Worm (Caenorhabditis elegans) whole organism, mixed stage, embryonic: ENCODE data around the gene ZK686.1.

Source experiments
- lin-32 ChIP-seq: fragments of 200-800 bp; sonication (Bioruptor generic); optimal IDR thresholded peaks from 2 replicates; lab custom pipeline; 2018; ENCODE audit warnings: mild to moderate bottlenecking, missing genetic modification characterization, missing compliant biosample characterization
- nhr-237 ChIP-seq: fragments of 150-350 bp; optimal IDR thresholded peaks from 2 replicates; lab custom pipeline; 2014; ENCODE audit warnings: missing biosample characterization, missing genetic modification characterization
- nhr-28 ChIP-seq: fragments of 150-350 bp; optimal IDR thresholded peaks from 2 replicates; lab custom pipeline; 2014; ENCODE audit warnings: missing biosample characterization, missing genetic modification characterization
- sptf-1 ChIP-seq: sonication (generic microtip); optimal IDR thresholded peaks from 2 replicates; lab custom pipeline; 2017; ENCODE audit warnings: mild to moderate bottlenecking, missing genetic modification characterization, moderate library complexity, missing compliant biosample characterization
- ztf-11 ChIP-seq: fragments of 150-350 bp; optimal IDR thresholded peaks from 2 replicates; lab custom pipeline; 2014; ENCODE audit warnings: missing biosample characterization, missing genetic modification characterization

DNA sequence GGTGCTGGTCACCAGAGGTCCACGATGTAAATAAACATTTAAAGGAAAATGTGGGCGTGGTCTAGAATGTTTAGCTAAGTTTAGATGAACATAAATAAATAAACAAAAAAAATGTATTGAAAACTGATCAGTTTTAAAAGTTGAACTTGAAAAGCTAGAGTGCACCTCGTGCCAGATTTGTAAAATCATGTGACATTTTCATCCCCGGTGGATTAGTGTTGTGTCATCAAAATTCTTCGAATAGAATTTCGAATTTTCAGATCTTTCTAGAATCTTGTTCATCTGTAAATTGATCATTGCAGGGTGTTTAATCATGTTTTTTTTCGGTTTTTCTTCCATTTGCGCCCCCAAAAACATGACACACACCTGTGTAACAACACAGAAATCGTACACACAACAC is 46.4 kb upstream of the ZK686.1 start:
- TF ChIP-seq nhr-237 = no peak
- no peak for TF ChIP-seq lin-32
- no peak for TF ChIP-seq ztf-11
- TF ChIP-seq nhr-28 (tag; lab: Kevin White, UChicago) = no peak
- TF ChIP-seq sptf-1 (tag; lab: Kevin White, UChicago) = no peak
